Worm (Caenorhabditis elegans) whole organism, mixed stage, embryonic: Measurements from ENCODE around the gene luc-7L3.

Source experiments
- M03D4.4 ChIP-seq: sonication (generic microtip); optimal IDR thresholded peaks from 2 replicates; lab custom pipeline; 2017; ENCODE audit warnings: mild to moderate bottlenecking, missing genetic modification characterization, missing compliant biosample characterization
- bed-3 ChIP-seq: fragments of 200-800 bp; sonication (Bioruptor generic); optimal IDR thresholded peaks from 3 replicates; lab custom pipeline; 2018; ENCODE audit warnings: mild to moderate bottlenecking, missing genetic modification characterization, moderate library complexity, missing compliant biosample characterization
- blmp-1 ChIP-seq: fragments of 150-350 bp; optimal IDR thresholded peaks from 2 replicates; lab custom pipeline; 2014; ENCODE audit warnings: missing biosample characterization, missing genetic modification characterization
- ceh-39 ChIP-seq: fragments of 150-350 bp; optimal IDR thresholded peaks from 2 replicates; lab custom pipeline; 2014; ENCODE audit warnings: missing biosample characterization, missing genetic modification characterization
- ceh-43 ChIP-seq: fragments of 200-800 bp; sonication (Bioruptor generic); optimal IDR thresholded peaks from 2 replicates; lab custom pipeline; 2018; ENCODE audit warnings: mild to moderate bottlenecking, missing genetic modification characterization, moderate library complexity, missing compliant biosample characterization
- ceh-83 ChIP-seq: fragments of 200-800 bp; sonication (Bioruptor generic); optimal IDR thresholded peaks from 2 replicates; lab custom pipeline; 2018; ENCODE audit warnings: mild to moderate bottlenecking, missing genetic modification characterization, missing compliant biosample characterization
- ces-1 ChIP-seq: fragments of 150-350 bp; optimal IDR thresholded peaks from 2 replicates; lab custom pipeline; 2014; ENCODE audit warnings: missing biosample characterization, missing genetic modification reagents, missing genetic modification characterization
- drap-1 ChIP-seq: fragments of 200-800 bp; sonication (Bioruptor generic); optimal IDR thresholded peaks from 3 replicates; lab custom pipeline; 2018; ENCODE audit warnings: mild to moderate bottlenecking, missing genetic modification characterization, missing compliant biosample characterization
- elt-1 ChIP-seq: sonication (generic microtip); optimal IDR thresholded peaks from 2 replicates; lab custom pipeline; 2017; ENCODE audit warnings: missing genetic modification characterization, mild to moderate bottlenecking, missing compliant biosample characterization, antibody characterized with exemption, moderate library complexity, borderline replicate concordance; ENCODE audit not compliant: insufficient read depth
- elt-3 ChIP-seq: fragments of 150-350 bp; optimal IDR thresholded peaks from 2 replicates; lab custom pipeline; 2014; ENCODE audit warnings: missing biosample characterization, missing genetic modification characterization
- flh-1 ChIP-seq: fragments of 200-800 bp; sonication (Bioruptor generic); optimal IDR thresholded peaks from 2 replicates; lab custom pipeline; 2018; ENCODE audit warnings: mild to moderate bottlenecking, missing genetic modification characterization, moderate library complexity, missing compliant biosample characterization
- hlh-1 ChIP-seq: fragments of 150-350 bp; optimal IDR thresholded peaks from 2 replicates; lab custom pipeline; 2014; ENCODE audit warnings: missing biosample characterization, missing genetic modification reagents, missing genetic modification characterization
- lin-13 ChIP-seq: fragments of 150-350 bp; optimal IDR thresholded peaks from 2 replicates; lab custom pipeline; 2014; ENCODE audit warnings: missing biosample characterization, missing genetic modification characterization
- lsy-2 ChIP-seq: fragments of 150-350 bp; optimal IDR thresholded peaks from 2 replicates; lab custom pipeline; 2014; ENCODE audit warnings: missing biosample characterization, missing genetic modification characterization
- mab-5 ChIP-seq: fragments of 150-350 bp; optimal IDR thresholded peaks from 2 replicates; lab custom pipeline; 2014; ENCODE audit warnings: missing biosample characterization, missing genetic modification characterization
- mep-1 ChIP-seq: fragments of 150-350 bp; optimal IDR thresholded peaks from 2 replicates; lab custom pipeline; 2017; ENCODE audit warnings: missing biosample characterization, missing genetic modification reagents, missing genetic modification characterization, inconsistent platforms
- mls-2 ChIP-seq: sonication (generic microtip); optimal IDR thresholded peaks from 2 replicates; lab custom pipeline; 2016; ENCODE audit warnings: mild to moderate bottlenecking, missing genetic modification characterization, moderate library complexity, missing compliant biosample characterization
- nhr-12 ChIP-seq: fragments of 150-350 bp; optimal IDR thresholded peaks from 2 replicates; lab custom pipeline; 2014; ENCODE audit warnings: missing biosample characterization, missing genetic modification characterization
- nhr-2 ChIP-seq: fragments of 150-350 bp; optimal IDR thresholded peaks from 2 replicates; lab custom pipeline; 2014; ENCODE audit warnings: missing biosample characterization, missing genetic modification characterization
- nhr-237 ChIP-seq: fragments of 150-350 bp; optimal IDR thresholded peaks from 2 replicates; lab custom pipeline; 2014; ENCODE audit warnings: missing biosample characterization, missing genetic modification characterization
- nhr-28 ChIP-seq: fragments of 150-350 bp; optimal IDR thresholded peaks from 2 replicates; lab custom pipeline; 2014; ENCODE audit warnings: missing biosample characterization, missing genetic modification characterization
- nhr-76 ChIP-seq: sonication (generic microtip); optimal IDR thresholded peaks from 2 replicates; lab custom pipeline; 2017; ENCODE audit warnings: missing biosample characterization, missing genetic modification characterization
- sem-2 ChIP-seq: fragments of 200-800 bp; sonication (Bioruptor generic); optimal IDR thresholded peaks from 2 replicates; lab custom pipeline; 2018; ENCODE audit warnings: mild to moderate bottlenecking, missing genetic modification characterization, missing compliant biosample characterization
- snpc-4 ChIP-seq: fragments of 150-350 bp; optimal IDR thresholded peaks from 2 replicates; lab custom pipeline; 2014; ENCODE audit warnings: missing biosample characterization, missing genetic modification characterization
- sptf-1 ChIP-seq: sonication (generic microtip); optimal IDR thresholded peaks from 2 replicates; lab custom pipeline; 2017; ENCODE audit warnings: mild to moderate bottlenecking, missing genetic modification characterization, moderate library complexity, missing compliant biosample characterization
- unc-120 ChIP-seq: sonication (generic microtip); optimal IDR thresholded peaks from 2 replicates; lab custom pipeline; 2017; ENCODE audit warnings: missing genetic modification characterization, missing compliant biosample characterization; ENCODE audit not compliant: poor library complexity, severe bottlenecking
- unc-39 ChIP-seq: fragments of 150-350 bp; optimal IDR thresholded peaks from 2 replicates; lab custom pipeline; 2014; ENCODE audit warnings: missing biosample characterization, missing genetic modification characterization
- unc-62 ChIP-seq: fragments of 150-350 bp; optimal IDR thresholded peaks from 2 replicates; lab custom pipeline; 2014; ENCODE audit warnings: missing biosample characterization, missing genetic modification reagents, missing genetic modification characterization
- zip-8 ChIP-seq: fragments of 150-350 bp; optimal IDR thresholded peaks from 2 replicates; lab custom pipeline; 2014; ENCODE audit warnings: missing biosample characterization, missing genetic modification characterization
- ztf-11 ChIP-seq: fragments of 150-350 bp; optimal IDR thresholded peaks from 2 replicates; lab custom pipeline; 2014; ENCODE audit warnings: missing biosample characterization, missing genetic modification characterization

The luc-7L3 gene

ce11 chrII:128929-129328, 31.1 kb upstream of the luc-7L3 start, which contains the start of gene srd-3:
Gene srd-3, minus strand, starts transcription at chrII:129029.
- TF ChIP-seq bed-3 (GFP tag; lab: Kevin White, UChicago) (no peak), nhr-28 (tag; lab: Kevin White, UChicago) (no peak), ztf-11 (no peak)
- TF ChIP-seq, all 35 proteins: peak for 0

DNA sequence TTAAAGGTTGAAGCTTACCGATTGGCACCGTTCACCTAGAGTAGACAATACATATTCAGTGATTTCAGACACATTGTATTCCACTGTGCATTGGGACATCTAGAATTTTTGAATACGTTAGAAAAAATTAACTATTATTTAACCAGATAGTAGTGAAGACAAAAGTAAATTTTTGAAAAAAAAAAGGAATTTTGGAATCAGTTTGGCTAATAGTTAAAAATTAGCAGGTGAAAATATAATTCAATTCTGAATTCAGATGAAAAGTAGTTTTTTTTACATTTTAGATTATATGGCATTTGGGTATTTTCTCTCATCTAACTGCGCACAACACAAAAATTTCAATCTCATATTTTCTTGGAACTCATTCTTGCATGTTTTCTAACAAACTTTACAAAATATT, 27.1 kb upstream of the luc-7L3 start, which contains the start of gene nmur-2:
Gene nmur-2 (minus strand): TSS at position 101 of the 400 bp plus-strand sequence.
- TF ChIP-seq nhr-237 (tag; lab: Kevin White, UChicago) (no peak), nhr-76 (no peak)

ce11 chrII:122494-122893, 24.7 kb upstream of the luc-7L3 start:
- TF ChIP-seq unc-62 (GFP tag; lab: Kevin White, UChicago) (no peak), hlh-1 (no peak), nhr-28 (tag; lab: Kevin White, UChicago) (no peak), ceh-83 (GFP tag; lab: Kevin White, UChicago) (no peak), ztf-11 (no peak), sem-2 (GFP tag; lab: Kevin White, UChicago) (no peak), nhr-12 (tag; lab: Kevin White, UChicago) (no peak), zip-8 (no peak), snpc-4 (tag; lab: Kevin White, UChicago) (no peak), flh-1 (GFP tag; lab: Kevin White, UChicago) (no peak)

DNA sequence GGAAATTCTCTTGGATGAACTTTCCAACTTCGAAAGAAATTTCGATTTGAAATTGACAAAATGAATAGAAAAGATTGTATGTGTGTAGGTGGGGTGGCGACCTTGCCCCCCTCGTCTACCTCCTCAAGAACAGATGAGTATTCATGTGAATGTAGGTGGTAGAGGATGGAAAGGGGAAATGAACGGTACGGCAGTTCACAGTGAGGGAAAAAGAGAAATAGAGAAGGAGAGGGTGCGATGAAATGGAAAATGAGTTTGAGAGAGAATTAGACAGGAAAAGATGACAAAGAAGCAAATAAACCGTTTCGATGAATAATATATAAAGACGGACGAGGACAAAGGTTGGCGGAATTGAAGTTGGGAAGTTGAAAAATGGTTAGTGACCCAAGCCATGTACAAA, 24.2 kb upstream of the luc-7L3 start:
- TF ChIP-seq drap-1 (GFP tag; lab: Kevin White, UChicago) (no peak), sem-2 (GFP tag; lab: Kevin White, UChicago) (no peak), nhr-2 (tag; lab: Kevin White, UChicago) (peak; percentile 75), blmp-1 (no peak), mls-2 (tag; lab: Kevin White, UChicago) (no peak)

- no peak for TF ChIP-seq ceh-43 (GFP tag; lab: Kevin White, UChicago)
- TF ChIP-seq sptf-1 (tag; lab: Kevin White, UChicago): no peak
- no peak for TF ChIP-seq elt-3 (tag; lab: Kevin White, UChicago)
- TF ChIP-seq lsy-2 (tag; lab: Kevin White, UChicago): no peak
- no peak for TF ChIP-seq unc-39 (tag; lab: Kevin White, UChicago)
- no peak for TF ChIP-seq snpc-4 (tag; lab: Kevin White, UChicago)
- no peak for TF ChIP-seq ceh-39 (tag; lab: Kevin White, UChicago)
- TF ChIP-seq lin-13: no peak
- no peak for TF ChIP-seq unc-120
- TF ChIP-seq drap-1 (GFP tag; lab: Kevin White, UChicago): no peak
- no peak for TF ChIP-seq nhr-2 (tag; lab: Kevin White, UChicago)
- no peak for TF ChIP-seq sem-2 (GFP tag; lab: Kevin White, UChicago)
- no peak for TF ChIP-seq bed-3 (GFP tag; lab: Kevin White, UChicago)
- TF ChIP-seq M03D4.4 (tag; lab: Kevin White, UChicago): no peak
- no peak for TF ChIP-seq ceh-83 (GFP tag; lab: Kevin White, UChicago)
Measured at ce11 chrII:121121-121520, 23.3 kb upstream of the luc-7L3 start, which contains the start of gene K10B4.3. Gene K10B4.3, minus strand, starts transcription at chrII:121221.

ce11 chrII:116916-117315, 19.1 kb upstream of the luc-7L3 start, which contains the start of gene srt-54:
Gene srt-54, plus strand, starts transcription at chrII:117216.
- TF ChIP-seq nhr-12 (tag; lab: Kevin White, UChicago) (no peak), elt-1 (no peak), ces-1 (no peak), zip-8 (no peak), ceh-43 (GFP tag; lab: Kevin White, UChicago) (no peak), mls-2 (tag; lab: Kevin White, UChicago) (no peak), nhr-76 (no peak), blmp-1 (no peak), ceh-83 (GFP tag; lab: Kevin White, UChicago) (no peak), mab-5 (no peak), hlh-1 (no peak), mep-1 (tag; lab: Kevin White, UChicago) (no peak)
